Worm (Caenorhabditis elegans): ENCODE data around the gene asb-2.

DNA sequence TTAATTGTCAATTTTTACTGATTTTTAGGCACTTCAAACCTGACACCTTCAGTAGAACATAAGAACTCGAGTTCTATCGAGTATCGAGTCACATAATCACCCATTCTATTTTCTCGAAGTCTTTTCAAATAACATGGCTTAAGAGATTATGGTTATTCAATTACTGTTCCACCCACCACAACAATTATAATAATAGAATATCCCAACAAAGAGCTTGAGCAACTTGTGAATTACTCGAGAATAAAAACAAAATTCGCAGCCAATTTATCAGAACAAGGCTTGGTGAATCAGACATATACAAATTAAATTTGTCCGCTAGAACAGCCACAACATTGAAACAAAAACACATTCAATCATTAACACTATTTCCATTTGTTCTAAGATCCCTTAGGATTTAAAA lies 45.3 kb upstream of the asb-2 start:
- TF ChIP-seq lin-13 (tag; optimal IDR thresholded peaks at IDR 0.05): no peak
- TF ChIP-seq mab-5 (tag; optimal IDR thresholded peaks at IDR 0.05): no peak
- TF ChIP-seq nhr-12 (tag; optimal IDR thresholded peaks at IDR 0.05): no peak
- no peak for TF ChIP-seq elt-1 (tag; optimal IDR thresholded peaks at IDR 0.05; ENCODE audit: borderline replicate concordance, insufficient read depth)
- TF ChIP-seq ces-1 (GFP tag; optimal IDR thresholded peaks at IDR 0.05): peak; percentile 96
- no peak for TF ChIP-seq tbx-8 (GFP tag; optimal IDR thresholded peaks at IDR 0.05)
- TF ChIP-seq nhr-28 (tag; optimal IDR thresholded peaks at IDR 0.05): no peak
